Worm (Caenorhabditis elegans): ENCODE data around the gene isw-1.

DNA sequence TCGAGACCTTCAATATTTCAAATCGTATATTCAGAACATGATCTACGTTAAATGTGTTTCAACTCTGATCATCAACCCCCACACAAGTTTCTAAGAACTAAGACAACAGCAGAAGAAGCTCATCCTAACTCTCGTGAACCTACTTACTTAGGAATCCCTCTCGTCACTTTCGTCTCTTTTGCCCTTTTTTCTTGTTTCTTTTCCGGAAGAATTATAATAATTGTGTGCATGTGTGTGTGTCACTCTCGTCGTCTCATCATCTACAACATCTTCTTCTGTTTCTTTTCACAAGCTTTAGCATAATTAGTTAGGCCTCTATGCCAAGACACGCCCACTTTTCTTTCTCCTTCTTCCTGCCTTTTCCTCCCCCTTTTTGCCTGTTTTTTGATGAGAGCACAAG lies 19.4 kb downstream of the isw-1 start:
- no peak for TF ChIP-seq B0310.2 (tag; optimal IDR thresholded peaks at IDR 0.05)
- no peak for TF ChIP-seq F13C5.2 (tag; optimal IDR thresholded peaks at IDR 0.05)
- no peak for TF ChIP-seq flt-1 (GFP tag; IDR thresholded peaks at IDR 0.05)
- no peak for TF ChIP-seq sea-1 (GFP tag; conservative IDR thresholded peaks at IDR 0.05)
- TF ChIP-seq hmbx-1 (tag; optimal IDR thresholded peaks at IDR 0.05): no peak
